Worm (Caenorhabditis elegans) whole organism, L2 larva: Measurements from ENCODE around the gene gtf-2E1.

Experiments
- ceh-82 ChIP-seq: fragments of 150-350 bp; optimal IDR thresholded peaks from 2 replicates; lab custom pipeline; 2014; ENCODE audit warnings: missing biosample characterization, missing genetic modification characterization
- dmd-4 ChIP-seq: sonication (generic microtip); optimal IDR thresholded peaks from 2 replicates; lab custom pipeline; 2017; ENCODE audit warnings: missing biosample characterization, missing genetic modification characterization
- elt-3 ChIP-seq: sonication (generic microtip); optimal IDR thresholded peaks from 2 replicates; lab custom pipeline; 2017; ENCODE audit warnings: missing biosample characterization, missing genetic modification characterization
- fos-1 ChIP-seq: fragments of 150-350 bp; optimal IDR thresholded peaks from 2 replicates; lab custom pipeline; 2014; ENCODE audit warnings: missing biosample characterization, missing genetic modification characterization
- lin-13 ChIP-seq: fragments of 150-350 bp; optimal IDR thresholded peaks from 2 replicates; lab custom pipeline; 2014; ENCODE audit warnings: missing biosample characterization, missing genetic modification reagents, missing genetic modification characterization
- lin-39 ChIP-seq: fragments of 150-350 bp; optimal IDR thresholded peaks from 2 replicates; lab custom pipeline; 2014; ENCODE audit warnings: missing biosample characterization, missing genetic modification reagents, missing genetic modification characterization
- nhr-12 ChIP-seq: fragments of 150-350 bp; optimal IDR thresholded peaks from 2 replicates; lab custom pipeline; 2014; ENCODE audit warnings: missing biosample characterization, missing genetic modification characterization
- nhr-23 ChIP-seq: fragments of 150-350 bp; optimal IDR thresholded peaks from 2 replicates; lab custom pipeline; 2014; ENCODE audit warnings: missing biosample characterization, missing genetic modification reagents, missing genetic modification characterization
- nhr-237 ChIP-seq: fragments of 150-350 bp; optimal IDR thresholded peaks from 2 replicates; lab custom pipeline; 2014; ENCODE audit warnings: missing biosample characterization, missing genetic modification characterization
- nhr-6 ChIP-seq: fragments of 150-350 bp; optimal IDR thresholded peaks from 2 replicates; lab custom pipeline; 2014; ENCODE audit warnings: missing biosample characterization, missing genetic modification characterization
- sem-4 ChIP-seq: fragments of 150-350 bp; optimal IDR thresholded peaks from 2 replicates; lab custom pipeline; 2014; ENCODE audit warnings: missing biosample characterization, missing genetic modification reagents, missing genetic modification characterization
- unc-39 ChIP-seq: fragments of 150-350 bp; optimal IDR thresholded peaks from 2 replicates; lab custom pipeline; 2014; ENCODE audit warnings: missing biosample characterization, missing genetic modification characterization
- unc-62 ChIP-seq: fragments of 150-350 bp; optimal IDR thresholded peaks from 2 replicates; lab custom pipeline; 2014; ENCODE audit warnings: missing biosample characterization, missing genetic modification reagents, missing genetic modification characterization

DNA sequence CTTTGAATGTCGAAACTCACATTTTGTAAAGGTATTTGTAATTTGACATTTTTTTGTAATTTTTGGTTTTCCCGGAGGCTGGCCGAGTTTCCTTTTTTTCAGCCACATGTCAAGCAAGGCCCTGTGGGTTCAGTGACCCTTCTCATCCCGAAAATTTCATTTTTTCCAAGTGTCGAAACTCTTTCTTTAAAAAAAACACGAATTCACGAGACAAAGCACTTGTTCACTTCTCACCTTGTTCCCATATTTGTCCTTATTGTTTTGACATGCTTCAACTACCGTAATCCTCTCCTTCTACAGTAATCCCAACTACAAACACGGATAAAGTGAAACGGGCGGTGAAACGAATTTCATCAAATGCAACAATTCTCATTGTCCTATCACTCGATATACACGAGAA, 20.2 kb downstream of the gtf-2E1 start, which contains the start of gene lhfp-4:
- TF ChIP-seq unc-62 (no peak), nhr-12 (no peak), nhr-237 (tag; lab: Kevin White, UChicago) (no peak), sem-4 (tag; lab: Kevin White, UChicago) (no peak), elt-3 (tag; lab: Kevin White, UChicago) (no peak), dmd-4 (tag; lab: Kevin White, UChicago) (no peak), ceh-82 (tag; lab: Kevin White, UChicago) (no peak), nhr-6 (tag; lab: Kevin White, UChicago) (no peak), lin-39 (tag; lab: Kevin White, UChicago) (no peak), unc-39 (no peak), fos-1 (tag; lab: Kevin White, UChicago) (no peak), nhr-23 (tag; lab: Kevin White, UChicago) (no peak), lin-13 (GFP tag; lab: Kevin White, UChicago) (no peak)
